Worm (Caenorhabditis elegans) whole organism, L4 larva: ENCODE results near the gene ckb-4.

Experiments
- Y48G9A.11 ChIP-seq: fragments of 200-800 bp; sonication (Bioruptor generic); IDR thresholded peaks from 2 replicates; pipeline ENCODE4 v1.3.6; 2022; ENCODE audit warnings: missing genetic modification reagents, missing genetic modification characterization, missing compliant biosample characterization
- dmd-6 ChIP-seq: fragments of 200-800 bp; sonication (Bioruptor generic); IDR thresholded peaks from 2 replicates; pipeline ENCODE4 v1.3.6; 2022; ENCODE audit warnings: missing genetic modification reagents, missing genetic modification characterization, missing compliant biosample characterization
- jun-1 ChIP-seq: fragments of 150-350 bp; optimal IDR thresholded peaks from 2 replicates; lab custom pipeline; 2014; ENCODE audit warnings: missing biosample characterization, missing genetic modification reagents, missing genetic modification characterization
- lir-3 ChIP-seq: sonication (generic microtip); optimal IDR thresholded peaks from 2 replicates; lab custom pipeline; 2016; ENCODE audit warnings: mild to moderate bottlenecking, missing genetic modification characterization, missing compliant biosample characterization
- mdl-1 ChIP-seq, 2 experiments: fragments of 150-350 bp in 1 of 2; sonication (generic microtip) in 1 of 2; optimal IDR thresholded peaks; 2 replicates each; lab custom pipeline; 2014 to 2017; ENCODE audit warnings: missing biosample characterization in 2 of 2, missing genetic modification characterization in 2 of 2
- mdt-29 ChIP-seq: fragments of 200-800 bp; sonication (Bioruptor generic); IDR thresholded peaks from 2 replicates; pipeline ENCODE4 v1.3.6; 2022; ENCODE audit warnings: missing genetic modification reagents, missing genetic modification characterization, missing compliant biosample characterization
- nhr-42 ChIP-seq: fragments of 200-800 bp; sonication (Bioruptor generic); IDR thresholded peaks from 2 replicates; pipeline ENCODE4 v1.3.6; 2022; ENCODE audit warnings: missing genetic modification characterization, missing compliant biosample characterization
- php-3 ChIP-seq: fragments of 200-800 bp; sonication (Bioruptor generic); IDR thresholded peaks from 2 replicates; pipeline ENCODE4 v1.3.6; 2022; ENCODE audit warnings: missing genetic modification reagents, missing genetic modification characterization, missing compliant biosample characterization
- skn-1 ChIP-seq: fragments of 150-350 bp; optimal IDR thresholded peaks from 2 replicates; lab custom pipeline; 2014; ENCODE audit warnings: missing biosample characterization, missing genetic modification characterization
- tag-97 ChIP-seq: fragments of 200-800 bp; sonication (Bioruptor generic); IDR thresholded peaks from 2 replicates; pipeline ENCODE4 v1.3.6; 2022; ENCODE audit warnings: missing genetic modification characterization, missing compliant biosample characterization
- unc-62 ChIP-seq, 3 experiments: fragments of 150-350 bp in 1 of 3; sonication (generic microtip); optimal IDR thresholded peaks in 2 of 3; peaks in 1 of 3; 1 replicate in 1 of 3; 2 replicates in 2 of 3; lab custom pipeline; 2014 to 2017; ENCODE audit warnings: missing biosample characterization in 3 of 3, missing genetic modification characterization in 3 of 3, missing genetic modification reagents in 3 of 3, missing genotype in 1 of 3

DNA sequence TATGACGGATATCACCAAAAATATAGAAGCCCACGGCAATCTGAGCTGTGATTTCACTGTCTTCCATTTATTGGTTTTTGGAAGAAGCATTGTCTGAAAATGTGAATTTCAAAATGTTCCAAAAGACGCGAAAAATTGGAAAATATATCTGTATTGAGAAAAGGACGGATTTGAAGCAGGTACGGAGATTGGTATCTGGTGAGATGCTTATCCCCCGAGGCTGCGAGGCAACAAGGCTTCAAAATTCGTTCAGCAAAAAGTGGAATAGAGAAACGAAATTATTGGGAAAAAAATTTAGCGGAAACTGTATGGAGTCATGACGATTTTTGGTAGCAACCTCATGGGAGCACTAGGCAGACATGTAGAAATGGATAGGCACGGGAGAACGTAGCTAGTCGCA, 6.1 kb downstream of the ckb-4 start, which contains the start of gene F36F12.1:
- no peak for TF ChIP-seq Y48G9A.11 (GFP tag; lab: Robert Waterston, UW)
- TF ChIP-seq mdl-1 (tag; optimal IDR thresholded peaks at IDR 0.05; lab: Kevin White, UChicago) = no peak
- TF ChIP-seq lir-3 (tag; lab: Kevin White, UChicago) = no peak
- TF ChIP-seq tag-97 (GFP tag; lab: Robert Waterston, UW) = no peak
- no peak for TF ChIP-seq nhr-42 (GFP tag; lab: Robert Waterston, UW)
- no peak for TF ChIP-seq dmd-6
- no peak for TF ChIP-seq php-3 (GFP tag; lab: Robert Waterston, UW)
- TF ChIP-seq jun-1 = no peak
- TF ChIP-seq skn-1 (tag; lab: Kevin White, UChicago) = no peak
- no peak for TF ChIP-seq unc-62 (GFP tag; optimal IDR thresholded peaks at IDR 0.05 in 1 of 2; lab: Kevin White, UChicago)
- no peak for TF ChIP-seq unc-62 (tag; optimal IDR thresholded peaks at IDR 0.05; lab: Kevin White, UChicago)
- TF ChIP-seq mdt-29 (GFP tag; lab: Robert Waterston, UW) = no peak
